Worm (Caenorhabditis elegans) whole organism, midembryonic: ENCODE measurements around the gene fbxb-106.
A peak's percentile ranks its signal among the peaks of the same experiment; 100 is the strongest.

ENCODE experiments used
- T22C8.4 ChIP-seq: fragments of 200-800 bp; sonication (Bioruptor generic); IDR thresholded peaks from 2 replicates; pipeline ENCODE4 v1.3.6; 2022; ENCODE audit warnings: missing genetic modification characterization, missing compliant biosample characterization
- cog-1 ChIP-seq: sonication (generic microtip); optimal IDR thresholded peaks from 2 replicates; lab custom pipeline; 2016; ENCODE audit warnings: missing genetic modification characterization, missing compliant biosample characterization
- flt-1 ChIP-seq: fragments of 200-800 bp; sonication (Bioruptor generic); IDR thresholded peaks from 2 replicates; pipeline ENCODE4 v1.3.6; 2022; ENCODE audit warnings: missing genetic modification characterization, missing compliant biosample characterization
- klf-2 ChIP-seq: fragments of 200-800 bp; sonication (Bioruptor generic); conservative IDR thresholded peaks from 2 replicates; pipeline ENCODE4 v1.3.6; 2022; ENCODE audit warnings: missing genetic modification reagents, missing genetic modification characterization, missing compliant biosample characterization
- med-1 ChIP-seq: sonication (generic microtip); optimal IDR thresholded peaks from 2 replicates; lab custom pipeline; 2017; ENCODE audit warnings: missing genetic modification characterization, mild to moderate bottlenecking, missing compliant biosample characterization, antibody characterized with exemption, missing genetic modification reagents; ENCODE audit not compliant: insufficient read depth
- ref-1 ChIP-seq: fragments of 200-800 bp; sonication (Bioruptor generic); conservative IDR thresholded peaks from 2 replicates; pipeline ENCODE4 v1.3.6; 2022; ENCODE audit warnings: missing genetic modification reagents, missing genetic modification characterization, missing compliant biosample characterization
- tab-1 ChIP-seq: fragments of 200-800 bp; sonication (Bioruptor generic); IDR thresholded peaks from 2 replicates; pipeline ENCODE4 v1.3.6; 2022; ENCODE audit warnings: missing genetic modification characterization, missing compliant biosample characterization
- ztf-23 ChIP-seq: fragments of 200-800 bp; sonication (Bioruptor generic); IDR thresholded peaks from 2 replicates; pipeline ENCODE4 v1.3.6; 2022; ENCODE audit warnings: missing genetic modification reagents, missing genetic modification characterization, missing compliant biosample characterization
- ztf-29 ChIP-seq: fragments of 200-800 bp; sonication (Bioruptor generic); IDR thresholded peaks from 2 replicates; pipeline ENCODE4 v1.3.6; 2022; ENCODE audit warnings: missing genetic modification reagents, missing genetic modification characterization, missing compliant biosample characterization

fbxb-106 gene

ce11 chrII:2752536-2752935 is 9.7 kb upstream of the fbxb-106 start, which contains the start of gene F29A7.6:
TSS of gene F29A7.6 (minus strand) at chrII:2752611.
- TF ChIP-seq flt-1 (peak; percentile 65), tab-1 (GFP tag; lab: Robert Waterston, UW) (no peak), T22C8.4 (GFP tag; lab: Robert Waterston, UW) (no peak), ztf-29 (no peak), med-1 (no peak), ref-1 (GFP tag; lab: Robert Waterston, UW) (no peak), ztf-23 (GFP tag; lab: Robert Waterston, UW) (peak; percentile 72; the same call in 1 of the 2 replicates), cog-1 (tag; lab: Kevin White, UChicago) (peak; percentile 20), klf-2 (GFP tag; lab: Robert Waterston, UW) (no peak)

- no peak for TF ChIP-seq ztf-29
- TF ChIP-seq T22C8.4 (GFP tag; lab: Robert Waterston, UW): no peak
- no peak for TF ChIP-seq med-1
- TF ChIP-seq klf-2 (GFP tag; lab: Robert Waterston, UW): no peak
- TF ChIP-seq cog-1 (tag; lab: Kevin White, UChicago): no peak
- TF ChIP-seq ref-1 (GFP tag; lab: Robert Waterston, UW): no peak
- no peak for TF ChIP-seq flt-1
- no peak for TF ChIP-seq tab-1 (GFP tag; lab: Robert Waterston, UW)
- no peak for TF ChIP-seq ztf-23 (GFP tag; lab: Robert Waterston, UW)
Observed at ce11 chrII:2752999-2753398, 9.2 kb upstream of the fbxb-106 start, which contains the start of gene F29A7.3. TSS of gene F29A7.3 (plus strand) at chrII:2753299.

ce11 chrII:2754595-2754994 is 7.6 kb upstream of the fbxb-106 start:
- TF ChIP-seq tab-1 (GFP tag; lab: Robert Waterston, UW): no peak
- no peak for TF ChIP-seq med-1
- no peak for TF ChIP-seq cog-1 (tag; lab: Kevin White, UChicago)
- TF ChIP-seq T22C8.4 (GFP tag; lab: Robert Waterston, UW): no peak
- no peak for TF ChIP-seq ztf-23 (GFP tag; lab: Robert Waterston, UW)
- TF ChIP-seq ztf-29: no peak

ce11 chrII:2756351-2756750 is 5.9 kb upstream of the fbxb-106 start:
- no peak for TF ChIP-seq ref-1 (GFP tag; lab: Robert Waterston, UW)
- no peak for TF ChIP-seq cog-1 (tag; lab: Kevin White, UChicago)
- no peak for TF ChIP-seq tab-1 (GFP tag; lab: Robert Waterston, UW)
- no peak for TF ChIP-seq klf-2 (GFP tag; lab: Robert Waterston, UW)
- no peak for TF ChIP-seq T22C8.4 (GFP tag; lab: Robert Waterston, UW)
- no peak for TF ChIP-seq flt-1
- no peak for TF ChIP-seq med-1
- TF ChIP-seq ztf-29: no peak

ce11 chrII:2757954-2758353 is 4.3 kb upstream of the fbxb-106 start, which contains the start of gene F29A7.8:
TSS of gene F29A7.8 (minus strand) at chrII:2758054.
- TF ChIP-seq ztf-23 (GFP tag; lab: Robert Waterston, UW) (no peak), klf-2 (GFP tag; lab: Robert Waterston, UW) (no peak), med-1 (no peak), cog-1 (tag; lab: Kevin White, UChicago) (no peak), ztf-29 (no peak), flt-1 (no peak)

ce11 chrII:2758476-2758875 is 3.7 kb upstream of the fbxb-106 start, which contains the start of gene fbxb-107:
TSS of gene fbxb-107 (plus strand) at chrII:2758772.
- TF ChIP-seq klf-2 (GFP tag; lab: Robert Waterston, UW) (no peak), T22C8.4 (GFP tag; lab: Robert Waterston, UW) (peak; percentile 18; the same call in 1 of the 2 replicates)

ce11 chrII:2764664-2765063 is 2.5 kb downstream of the fbxb-106 start, which contains the start of gene fbxb-108:
TSS of gene fbxb-108 (plus strand) at chrII:2764964.
- TF ChIP-seq flt-1 (no peak), T22C8.4 (GFP tag; lab: Robert Waterston, UW) (no peak), ztf-23 (GFP tag; lab: Robert Waterston, UW) (no peak), med-1 (no peak), tab-1 (GFP tag; lab: Robert Waterston, UW) (no peak), ref-1 (GFP tag; lab: Robert Waterston, UW) (no peak), cog-1 (tag; lab: Kevin White, UChicago) (no peak), klf-2 (GFP tag; lab: Robert Waterston, UW) (no peak), ztf-29 (no peak)

- TF ChIP-seq klf-2 (GFP tag; lab: Robert Waterston, UW) (0 out of 2 replicates have a peak, but pooled peaks have one; percentile 5), ref-1 (GFP tag; lab: Robert Waterston, UW) (no peak), ztf-23 (GFP tag; lab: Robert Waterston, UW) (no peak)
Observed at ce11 chrII:2766331-2766730, 4.1 kb downstream of the fbxb-106 start, which contains the start of gene F08D12.15. TSS of gene F08D12.15 (plus strand) at chrII:2766631.

- TF ChIP-seq ztf-29 (no peak), ref-1 (GFP tag; lab: Robert Waterston, UW) (no peak), ztf-23 (GFP tag; lab: Robert Waterston, UW) (no peak), cog-1 (tag; lab: Kevin White, UChicago) (no peak), flt-1 (no peak), tab-1 (GFP tag; lab: Robert Waterston, UW) (no peak), klf-2 (GFP tag; lab: Robert Waterston, UW) (no peak), med-1 (no peak), T22C8.4 (GFP tag; lab: Robert Waterston, UW) (no peak)
Observed at ce11 chrII:2769021-2769420, 6.8 kb downstream of the fbxb-106 start, which contains the start of gene F08D12.7. TSS of gene F08D12.7 (minus strand) at chrII:2769121.

ce11 chrII:2770788-2771187 is 8.6 kb downstream of the fbxb-106 start, which contains the start of gene fbxb-105:
TSS of gene fbxb-105 (minus strand) at chrII:2770888.
- TF ChIP-seq T22C8.4 (GFP tag; lab: Robert Waterston, UW) (no peak), cog-1 (tag; lab: Kevin White, UChicago) (no peak), med-1 (no peak), ztf-29 (no peak), flt-1 (no peak), tab-1 (GFP tag; lab: Robert Waterston, UW) (no peak), ztf-23 (GFP tag; lab: Robert Waterston, UW) (no peak), ref-1 (GFP tag; lab: Robert Waterston, UW) (no peak), klf-2 (GFP tag; lab: Robert Waterston, UW) (no peak)
